ENCODE assay signal across 6 fruit fly cellular contexts in the genomic region with DNA sequence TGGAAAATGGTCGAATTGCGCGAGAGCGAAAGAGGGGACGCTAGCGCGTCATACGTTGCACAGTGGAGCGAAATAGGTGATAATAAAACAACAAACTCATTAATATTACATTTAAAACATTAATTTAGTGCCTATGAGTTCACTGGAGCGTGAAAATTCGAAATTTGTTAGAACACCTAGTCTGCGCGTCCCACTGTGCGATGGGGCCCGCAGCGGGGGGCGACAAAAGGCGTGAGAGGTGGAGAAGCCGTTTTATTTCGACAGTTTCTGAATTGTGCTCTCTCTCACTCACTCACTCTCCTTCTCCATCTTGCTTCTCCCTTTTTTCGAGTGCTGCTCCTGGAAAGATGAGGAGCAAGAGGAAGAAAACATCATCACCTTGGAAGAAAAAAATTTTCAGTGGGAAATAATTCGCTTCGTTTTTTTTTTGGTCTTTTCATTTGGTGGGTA.
A peak's percentile ranks its signal among the peaks of the same experiment; 100 is the strongest.
TF ChIP-seq lines count a peak whose summit lies in the region.

No protein-coding gene starts in this region.

- TF ChIP-seq CTCF in whole organism, embryonic (GFP tag; optimal IDR thresholded peaks at IDR 0.05; lab: Kevin White, UChicago) = peak; percentile 58

TF ChIP-seq in whole organism, 6 proteins besides CTCF, POLR2A, EP300 and RAD21:
- peak; percentile 43 for TF ChIP-seq Dll (optimal IDR thresholded peaks at IDR 0.05; lab: Kevin White, UChicago)
- TF ChIP-seq CG8478 (optimal IDR thresholded peaks at IDR 0.05; lab: Kevin White, UChicago) = peak; percentile 11
- no peak for TF ChIP-seq usp (GFP tag; optimal IDR thresholded peaks at IDR 0.05; lab: Kevin White, UChicago)
- TF ChIP-seq psq (optimal IDR thresholded peaks at IDR 0.05; lab: Kevin White, UChicago) = no peak
- TF ChIP-seq EcR (GFP tag; optimal IDR thresholded peaks at IDR 0.05; lab: Kevin White, UChicago) = no peak
- TF ChIP-seq pan (optimal IDR thresholded peaks at IDR 0.05; lab: Kevin White, UChicago) = no peak

TF ChIP-seq in whole organism, adult, 20 proteins besides CTCF, POLR2A, EP300 and RAD21 (continues in another document):
- TF ChIP-seq CG7101 (tag; optimal IDR thresholded peaks at IDR 0.05; lab: Kevin White, UChicago) (peak; percentile 61), CG33017 (tag; optimal IDR thresholded peaks at IDR 0.05; lab: Kevin White, UChicago) (no peak), cnc (optimal IDR thresholded peaks at IDR 0.05; lab: Kevin White, UChicago) (no peak), Crg-1 (GFP tag; optimal IDR thresholded peaks at IDR 0.05; lab: Kevin White, UChicago) (peak; percentile 37), ovo (GFP tag; optimal IDR thresholded peaks at IDR 0.05; lab: Kevin White, UChicago) (peak; percentile 29), Clk (GFP tag; optimal IDR thresholded peaks at IDR 0.05; lab: Kevin White, UChicago) (peak; percentile 52), pad (GFP tag; optimal IDR thresholded peaks at IDR 0.05; lab: Kevin White, UChicago) (peak; percentile 94), CG14711 (tag; optimal IDR thresholded peaks at IDR 0.05; lab: Kevin White, UChicago) (peak; percentile 70), toe (GFP tag; optimal IDR thresholded peaks at IDR 0.05; lab: Kevin White, UChicago) (peak; percentile 57), CG12768 (GFP tag; optimal IDR thresholded peaks at IDR 0.05; lab: Kevin White, UChicago) (peak; percentile 33), CG11617 (GFP tag; optimal IDR thresholded peaks at IDR 0.05; lab: Kevin White, UChicago) (peak; percentile 70), bab1 (GFP tag; optimal IDR thresholded peaks at IDR 0.05; lab: Kevin White, UChicago) (peak; percentile 77), cic (GFP tag; optimal IDR thresholded peaks at IDR 0.05; lab: Kevin White, UChicago) (no peak), kay (GFP tag; lab: Kevin White, UChicago; ENCODE audit: borderline replicate concordance) (no peak), CG1620 (GFP tag; optimal IDR thresholded peaks at IDR 0.05; lab: Kevin White, UChicago) (peak; percentile 53), CG7045 (GFP tag; optimal IDR thresholded peaks at IDR 0.05; lab: Kevin White, UChicago) (peak; percentile 12)

TF ChIP-seq in whole organism, embryonic, 481 proteins besides CTCF, POLR2A, EP300 and RAD21 (continues in another document):
- TF ChIP-seq gcm2 (GFP tag; optimal IDR thresholded peaks at IDR 0.05; lab: Kevin White, UChicago) (peak; percentile 95), Deaf1 (tag; optimal IDR thresholded peaks at IDR 0.05; lab: Kevin White, UChicago) (peak; percentile 64), Hr51 (GFP tag; optimal IDR thresholded peaks at IDR 0.05; lab: Kevin White, UChicago) (peak; percentile 89 to 94), CG32767 (GFP tag; IDR thresholded peaks at IDR 0.05; lab: Robert Waterston, UW) (peak; percentile 99), CG9215 (GFP tag; IDR thresholded peaks at IDR 0.05; lab: Robert Waterston, UW) (peak; percentile 91), CG2889 (GFP tag; IDR thresholded peaks at IDR 0.05; lab: Robert Waterston, UW) (peak; percentile 94), en (GFP tag; optimal IDR thresholded peaks at IDR 0.05; lab: Kevin White, UChicago) (peak; percentile 92), Dp (GFP tag; optimal IDR thresholded peaks at IDR 0.05; lab: Kevin White, UChicago) (no peak), abd-A (tag; optimal IDR thresholded peaks at IDR 0.05; lab: Kevin White, UChicago) (peak; percentile 98), Atf6 (GFP tag; IDR thresholded peaks at IDR 0.05; lab: Robert Waterston, UW) (peak; percentile 96), zfh2 (GFP tag; optimal IDR thresholded peaks at IDR 0.05; lab: Kevin White, UChicago) (peak; percentile 91), Fer3 (tag; optimal IDR thresholded peaks at IDR 0.05; lab: Kevin White, UChicago) (peak; percentile 88), CG18011 (GFP tag; optimal IDR thresholded peaks at IDR 0.05; lab: Kevin White, UChicago) (peak; percentile 81), CG7987 (GFP tag; optimal IDR thresholded peaks at IDR 0.05; lab: Kevin White, UChicago) (peak; percentile 85), h (optimal IDR thresholded peaks at IDR 0.05; lab: Kevin White, UChicago) (no peak), Jarid2 (GFP tag; optimal IDR thresholded peaks at IDR 0.05; lab: Kevin White, UChicago) (peak; percentile 72), pros (GFP tag; optimal IDR thresholded peaks at IDR 0.05; lab: Kevin White, UChicago) (peak; percentile 95)

TF ChIP-seq in whole organism, prepupa, 60 proteins besides CTCF, POLR2A, EP300 and RAD21 (continues in another document):
- TF ChIP-seq Smox (GFP tag; optimal IDR thresholded peaks at IDR 0.05; lab: Kevin White, UChicago) = peak; percentile 96
- peak; percentile 99 for TF ChIP-seq CG6163 (GFP tag; IDR thresholded peaks at IDR 0.05; lab: Robert Waterston, UW)
- TF ChIP-seq CG34406 (GFP tag; optimal IDR thresholded peaks at IDR 0.05; lab: Kevin White, UChicago) = peak; percentile 90
- peak; percentile 92 for TF ChIP-seq CG7368 (GFP tag; optimal IDR thresholded peaks at IDR 0.05; lab: Kevin White, UChicago)
- TF ChIP-seq dac (GFP tag; optimal IDR thresholded peaks at IDR 0.05; lab: Kevin White, UChicago) = peak; percentile 94
- peak; percentile 82 for TF ChIP-seq Blimp-1 (GFP tag; optimal IDR thresholded peaks at IDR 0.05; lab: Kevin White, UChicago)
- peak; percentile 94 for TF ChIP-seq net (GFP tag; optimal IDR thresholded peaks at IDR 0.05; lab: Kevin White, UChicago)
- peak; percentile 92 for TF ChIP-seq CG4318 (GFP tag; optimal IDR thresholded peaks at IDR 0.05; lab: Kevin White, UChicago)
- peak; percentile 96 for TF ChIP-seq esn (GFP tag; optimal IDR thresholded peaks at IDR 0.05; lab: Kevin White, UChicago)
- peak; percentile 96 for TF ChIP-seq CG32006 (GFP tag; optimal IDR thresholded peaks at IDR 0.05; lab: Kevin White, UChicago)
- TF ChIP-seq Lpt (GFP tag; optimal IDR thresholded peaks at IDR 0.05; lab: Kevin White, UChicago) = peak; percentile 93
- TF ChIP-seq acj6 (GFP tag; optimal IDR thresholded peaks at IDR 0.05; lab: Kevin White, UChicago) = peak; percentile 93
- peak; percentile 78 for TF ChIP-seq dsx (GFP tag; optimal IDR thresholded peaks at IDR 0.05; lab: Kevin White, UChicago; ENCODE audit: poor library complexity, severe bottlenecking)
- TF ChIP-seq eg (GFP tag; IDR thresholded peaks at IDR 0.05; lab: Robert Waterston, UW) = peak; percentile 98
- peak; percentile 89 for TF ChIP-seq CG6854 (GFP tag; optimal IDR thresholded peaks at IDR 0.05; lab: Kevin White, UChicago)
- peak; percentile 99 for TF ChIP-seq Eip78C (GFP tag; lab: Kevin White, UChicago)
- peak; percentile 96 for TF ChIP-seq CG8119 (GFP tag; IDR thresholded peaks at IDR 0.05; lab: Robert Waterston, UW)

TF ChIP-seq in whole organism, pupa, 21 proteins besides CTCF, POLR2A, EP300 and RAD21 (continues in another document):
- TF ChIP-seq CG17806 (tag; optimal IDR thresholded peaks at IDR 0.05; lab: Kevin White, UChicago) (peak; percentile 79), CG4496 (GFP tag; IDR thresholded peaks at IDR 0.05; lab: Robert Waterston, UW) (peak; percentile 99), gl (tag; optimal IDR thresholded peaks at IDR 0.05; lab: Kevin White, UChicago) (peak; percentile 71), CG32121 (GFP tag; IDR thresholded peaks at IDR 0.05; lab: Robert Waterston, UW) (peak; percentile 97), CG12605 (GFP tag; IDR thresholded peaks at IDR 0.05; lab: Robert Waterston, UW) (peak; percentile 95), CG8159 (tag; optimal IDR thresholded peaks at IDR 0.05; lab: Kevin White, UChicago) (peak; percentile 80), Pif1B (GFP tag; optimal IDR thresholded peaks at IDR 0.05; lab: Kevin White, UChicago) (peak; percentile 91), CG15710 (tag; optimal IDR thresholded peaks at IDR 0.05; lab: Kevin White, UChicago) (peak; percentile 79), Snoo (tag; optimal IDR thresholded peaks at IDR 0.05; lab: Kevin White, UChicago) (peak; percentile 96), fd96Ca (GFP tag; IDR thresholded peaks at IDR 0.05; lab: Robert Waterston, UW) (peak; percentile 99), Ets98B (GFP tag; IDR thresholded peaks at IDR 0.05; lab: Robert Waterston, UW) (peak; percentile 98), CG34367 (tag; optimal IDR thresholded peaks at IDR 0.05; lab: Kevin White, UChicago) (peak; percentile 81), rn (GFP tag; IDR thresholded peaks at IDR 0.05; lab: Robert Waterston, UW) (peak; percentile 95), Pif1A (GFP tag; optimal IDR thresholded peaks at IDR 0.05; lab: Kevin White, UChicago) (peak; percentile 96), CG8301 (tag; optimal IDR thresholded peaks at IDR 0.05; lab: Kevin White, UChicago) (peak; percentile 92), CG13204 (GFP tag; optimal IDR thresholded peaks at IDR 0.05; lab: Kevin White, UChicago) (no peak), CG14655 (GFP tag; optimal IDR thresholded peaks at IDR 0.05; lab: Kevin White, UChicago) (peak; percentile 94), EcR (GFP tag; optimal IDR thresholded peaks at IDR 0.05; lab: Kevin White, UChicago) (no peak)

TF ChIP-seq in whole organism, wandering third instar larva, 38 proteins besides CTCF, POLR2A, EP300 and RAD21 (continues in another document):
- TF ChIP-seq Hnf4 (GFP tag; optimal IDR thresholded peaks at IDR 0.05; lab: Kevin White, UChicago) = peak; percentile 96
- TF ChIP-seq dmrt93B (GFP tag; optimal IDR thresholded peaks at IDR 0.05; lab: Kevin White, UChicago) = peak; percentile 84
- TF ChIP-seq Hr83 (GFP tag; optimal IDR thresholded peaks at IDR 0.05; lab: Kevin White, UChicago; ENCODE audit: poor library complexity, severe bottlenecking) = peak; percentile 90
- no peak for TF ChIP-seq Abd-B (GFP tag; optimal IDR thresholded peaks at IDR 0.05; lab: Kevin White, UChicago)
- TF ChIP-seq N (GFP tag; optimal IDR thresholded peaks at IDR 0.05; lab: Kevin White, UChicago) = no peak
- peak; percentile 29 for TF ChIP-seq GATAd (GFP tag; optimal IDR thresholded peaks at IDR 0.05; lab: Kevin White, UChicago)
- TF ChIP-seq Sp1 (GFP tag; optimal IDR thresholded peaks at IDR 0.05; lab: Kevin White, UChicago) = peak; percentile 86
- TF ChIP-seq Mio (GFP tag; optimal IDR thresholded peaks at IDR 0.05; lab: Kevin White, UChicago) = peak; percentile 82
- no peak for TF ChIP-seq lola (GFP tag; optimal IDR thresholded peaks at IDR 0.05; lab: Kevin White, UChicago)
- no peak for TF ChIP-seq Hr78 (GFP tag; optimal IDR thresholded peaks at IDR 0.05; lab: Kevin White, UChicago)
- TF ChIP-seq sv (GFP tag; optimal IDR thresholded peaks at IDR 0.05; lab: Kevin White, UChicago) = peak; percentile 95
- peak; percentile 82 for TF ChIP-seq brk (GFP tag; optimal IDR thresholded peaks at IDR 0.05; lab: Kevin White, UChicago)
- TF ChIP-seq Vsx2 (GFP tag; optimal IDR thresholded peaks at IDR 0.05; lab: Kevin White, UChicago; ENCODE audit: partially characterized antibody) = no peak
- TF ChIP-seq jim (GFP tag; optimal IDR thresholded peaks at IDR 0.05; lab: Kevin White, UChicago) = peak; percentile 58
- peak; percentile 97 for TF ChIP-seq fru (GFP tag; optimal IDR thresholded peaks at IDR 0.05; lab: Kevin White, UChicago)
- peak; percentile 92 for TF ChIP-seq CG32264 (GFP tag; optimal IDR thresholded peaks at IDR 0.05; lab: Kevin White, UChicago)
- TF ChIP-seq dl (GFP tag; optimal IDR thresholded peaks at IDR 0.05; lab: Kevin White, UChicago; ENCODE audit: insufficient read depth in 1 of 2, partially characterized antibody in 2 of 2) = no peak
- peak; percentile 97 for TF ChIP-seq ey (GFP tag; optimal IDR thresholded peaks at IDR 0.05; lab: Kevin White, UChicago)
- peak; percentile 94 to 97 for TF ChIP-seq foxo (GFP tag; optimal IDR thresholded peaks at IDR 0.05; lab: Kevin White, UChicago)
